Fruit fly (Drosophila melanogaster) whole organism: ENCODE results near the gene Syt1.

ENCODE experiments used
- CG8478 ChIP-seq: fragments of >200 bp; optimal IDR thresholded peaks from 2 replicates; lab custom pipeline; 2018; ENCODE audit warnings: inconsistent platforms
- EcR ChIP-seq, 2 experiments: fragments of >200 bp; optimal IDR thresholded peaks; 2 replicates each; lab custom pipeline; 2017; ENCODE audit warnings: missing biosample characterization in 2 of 2, missing genetic modification characterization in 2 of 2, missing genetic modification reagents in 2 of 2
- psq ChIP-seq: fragments of >200 bp; optimal IDR thresholded peaks from 2 replicates; lab custom pipeline; 2017
- usp ChIP-seq: fragments of >200 bp; optimal IDR thresholded peaks from 2 replicates; lab custom pipeline; 2017; ENCODE audit warnings: missing biosample characterization, missing genetic modification characterization, mixed read lengths

- TF ChIP-seq CG8478 (lab: Kevin White, UChicago) = no peak
- no peak for TF ChIP-seq usp (GFP tag; lab: Kevin White, UChicago)
- TF ChIP-seq psq (lab: Kevin White, UChicago) = no peak
- TF ChIP-seq EcR (GFP tag; optimal IDR thresholded peaks at IDR 0.05; lab: Kevin White, UChicago) = no peak
Observed at dm6 chr2L:2734215-2734614, 65.6 kb downstream of the Syt1 start.
